Fruit fly (Drosophila melanogaster) whole organism, embryonic: ENCODE data around the gene put.

Source experiments
- BEAF-32 ChIP-seq: fragments of 200-800 bp; sonication (Bioruptor generic); optimal IDR thresholded peaks from 3 replicates; lab custom pipeline; 2017; ENCODE audit warnings: missing biosample characterization, missing genetic modification characterization, mild to moderate bottlenecking, moderate library complexity, missing genetic modification reagents
- CG11093 ChIP-seq: fragments of 200-800 bp; sonication (Bioruptor generic); IDR thresholded peaks from 3 replicates; pipeline ENCODE4 v1.3.6; 2022; ENCODE audit warnings: missing biosample characterization, missing genetic modification characterization
- CG11456 ChIP-seq: fragments of 200-800 bp; sonication (Bioruptor generic); IDR thresholded peaks from 3 replicates; pipeline ENCODE4 v1.3.6; 2022; ENCODE audit warnings: missing biosample characterization, missing genetic modification characterization
- CG11723 ChIP-seq: fragments of 200-800 bp; sonication (Bioruptor generic); optimal IDR thresholded peaks from 2 replicates; lab custom pipeline; 2017; ENCODE audit warnings: missing biosample characterization, mild to moderate bottlenecking, missing genetic modification characterization
- CG12744 ChIP-seq: fragments of 200-800 bp; sonication (Bioruptor generic); optimal IDR thresholded peaks from 2 replicates; lab custom pipeline; 2016; ENCODE audit warnings: missing biosample characterization, missing genetic modification characterization
- CG13424 ChIP-seq: fragments of 200-800 bp; sonication (Bioruptor generic); optimal IDR thresholded peaks from 2 replicates; lab custom pipeline; 2019; ENCODE audit warnings: missing biosample characterization, mild to moderate bottlenecking, missing genetic modification characterization, moderate library complexity
- CG13775 ChIP-seq: fragments of 200-800 bp; sonication (Bioruptor generic); optimal IDR thresholded peaks from 3 replicates; lab custom pipeline; 2017; ENCODE audit warnings: missing biosample characterization, mild to moderate bottlenecking, missing genetic modification characterization
- CG15011 ChIP-seq: fragments of 200-800 bp; sonication (Bioruptor generic); optimal IDR thresholded peaks from 3 replicates; lab custom pipeline; 2018; ENCODE audit warnings: missing biosample characterization, mild to moderate bottlenecking, missing genetic modification characterization
- CG15269 ChIP-seq: fragments of 200-800 bp; sonication (Bioruptor generic); optimal IDR thresholded peaks from 2 replicates; lab custom pipeline; 2018; ENCODE audit warnings: missing biosample characterization, mild to moderate bottlenecking, missing genetic modification characterization, moderate library complexity
- CG1529 ChIP-seq: fragments of 200-800 bp; sonication (Bioruptor generic); optimal IDR thresholded peaks from 3 replicates; lab custom pipeline; 2018; ENCODE audit warnings: missing biosample characterization, missing genetic modification characterization
- CG1603 ChIP-seq: fragments of 200-800 bp; sonication (Bioruptor generic); optimal IDR thresholded peaks from 2 replicates; lab custom pipeline; 2019; ENCODE audit warnings: missing biosample characterization, mild to moderate bottlenecking, missing genetic modification characterization, moderate library complexity
- CG17359 ChIP-seq: fragments of 200-800 bp; sonication (Bioruptor generic); optimal IDR thresholded peaks from 3 replicates; lab custom pipeline; 2018; ENCODE audit warnings: missing biosample characterization, mild to moderate bottlenecking, missing genetic modification characterization, moderate library complexity
- CG18619 ChIP-seq: fragments of 200-800 bp; sonication (Bioruptor generic); optimal IDR thresholded peaks from 3 replicates; lab custom pipeline; 2017; ENCODE audit warnings: missing biosample characterization, mild to moderate bottlenecking, missing genetic modification characterization
- CG2202 ChIP-seq: fragments of 200-800 bp; sonication (Bioruptor generic); optimal IDR thresholded peaks from 2 replicates; lab custom pipeline; 2018; ENCODE audit warnings: missing biosample characterization, mild to moderate bottlenecking, missing genetic modification characterization
- CG2678 ChIP-seq: fragments of 200-800 bp; sonication (Bioruptor generic); optimal IDR thresholded peaks from 3 replicates; lab custom pipeline; 2019; ENCODE audit warnings: missing biosample characterization, mild to moderate bottlenecking, missing genetic modification characterization, moderate library complexity
- CG2712 ChIP-seq: fragments of 200-800 bp; optimal IDR thresholded peaks from 3 replicates; lab custom pipeline; 2019; ENCODE audit warnings: missing biosample characterization, mild to moderate bottlenecking, missing genetic modification characterization, moderate library complexity
- CG3726 ChIP-seq: fragments of 200-800 bp; sonication (Bioruptor generic); IDR thresholded peaks from 3 replicates; pipeline ENCODE4, ENCODE4 v1.3.6; 2022; ENCODE audit warnings: missing biosample characterization, missing genetic modification characterization
- CG42726 ChIP-seq: fragments of 200-800 bp; sonication (Bioruptor generic); IDR thresholded peaks from 2 replicates; pipeline ENCODE4 v1.3.6; 2022; ENCODE audit warnings: missing biosample characterization, missing genetic modification characterization; ENCODE audit not compliant: partially characterized antibody
- CG43689 ChIP-seq: fragments of 200-800 bp; sonication (Bioruptor generic); IDR thresholded peaks from 2 replicates; pipeline ENCODE4 v1.3.6; 2022; ENCODE audit warnings: missing biosample characterization, missing genetic modification characterization
- CG5245 ChIP-seq: fragments of 200-800 bp; sonication (Bioruptor generic); optimal IDR thresholded peaks from 3 replicates; lab custom pipeline; 2016; ENCODE audit warnings: missing biosample characterization, missing genetic modification characterization
- CG6813 ChIP-seq: fragments of 200-800 bp; sonication (Bioruptor generic); optimal IDR thresholded peaks from 2 replicates; lab custom pipeline; 2017; ENCODE audit warnings: missing biosample characterization, missing genetic modification characterization, mild to moderate bottlenecking, moderate library complexity, missing genetic modification reagents
- CG7839 ChIP-seq: fragments of 200-800 bp; sonication (Bioruptor generic); optimal IDR thresholded peaks from 3 replicates; lab custom pipeline; 2018; ENCODE audit warnings: missing biosample characterization, mild to moderate bottlenecking, missing genetic modification characterization, moderate library complexity
- CG8765 ChIP-seq: fragments of 200-800 bp; sonication (Bioruptor generic); IDR thresholded peaks from 2 replicates; pipeline ENCODE4 v1.3.6; 2022; ENCODE audit warnings: missing biosample characterization, missing genetic modification characterization
- CG9437 ChIP-seq: fragments of 200-800 bp; sonication (Bioruptor generic); optimal IDR thresholded peaks from 2 replicates; lab custom pipeline; 2018; ENCODE audit warnings: missing biosample characterization, mild to moderate bottlenecking, missing genetic modification characterization
- Eip74EF ChIP-seq, 2 experiments: fragments of 200-800 bp in 1 of 2; fragments of >200 bp in 1 of 2; sonication (Bioruptor generic) in 1 of 2; optimal IDR thresholded peaks; 2 replicates each; lab custom pipeline; 2017 to 2019; ENCODE audit warnings: missing biosample characterization in 2 of 2, missing genetic modification characterization in 2 of 2, mild to moderate bottlenecking in 1 of 2, moderate library complexity in 1 of 2
- Fer3 ChIP-seq: fragments of 200-800 bp; sonication (Bioruptor generic); optimal IDR thresholded peaks from 2 replicates; lab custom pipeline; 2018; ENCODE audit warnings: missing biosample characterization, mild to moderate bottlenecking, missing genetic modification characterization, moderate library complexity
- HLH54F ChIP-seq: fragments of 200-800 bp; sonication (Bioruptor generic); optimal IDR thresholded peaks from 3 replicates; lab custom pipeline; 2016; ENCODE audit warnings: missing biosample characterization, missing genetic modification characterization
- HLHmδ ChIP-seq: fragments of 200-800 bp; sonication (Bioruptor generic); optimal IDR thresholded peaks from 2 replicates; lab custom pipeline; 2018; ENCODE audit warnings: missing biosample characterization, mild to moderate bottlenecking, missing genetic modification characterization, moderate library complexity
- Hr51 ChIP-seq, 2 experiments: fragments of 200-800 bp; sonication (Bioruptor generic); optimal IDR thresholded peaks; 2 replicates in 1 of 2; 3 replicates in 1 of 2; lab custom pipeline; 2016 to 2018; ENCODE audit warnings: missing biosample characterization in 2 of 2, missing genetic modification characterization in 2 of 2, mild to moderate bottlenecking in 1 of 2, moderate library complexity in 1 of 2
- NfI ChIP-seq: fragments of 200-800 bp; sonication (Bioruptor generic); optimal IDR thresholded peaks from 3 replicates; lab custom pipeline; 2018; ENCODE audit warnings: missing biosample characterization, mild to moderate bottlenecking, missing genetic modification characterization, moderate library complexity
- PHDP ChIP-seq: fragments of 200-800 bp; sonication (Bioruptor generic); optimal IDR thresholded peaks from 3 replicates; lab custom pipeline; 2018; ENCODE audit warnings: missing biosample characterization, mild to moderate bottlenecking, missing genetic modification characterization, moderate library complexity
- Ptx1 ChIP-seq: fragments of 200-800 bp; sonication (Bioruptor generic); IDR thresholded peaks from 2 replicates; pipeline ENCODE4 v1.3.6; 2022; ENCODE audit warnings: missing biosample characterization, missing genetic modification characterization
- Ssrp ChIP-seq: fragments of 200-800 bp; sonication (Bioruptor generic); optimal IDR thresholded peaks from 2 replicates; lab custom pipeline; 2018; ENCODE audit warnings: missing biosample characterization, mild to moderate bottlenecking, missing genetic modification characterization, moderate library complexity
- hkb ChIP-seq, 2 experiments: fragments of 200-800 bp in 1 of 2; fragments of >200 bp in 1 of 2; sonication (Bioruptor generic) in 1 of 2; IDR thresholded peaks in 1 of 2; optimal IDR thresholded peaks in 1 of 2; 2 replicates each; pipeline versions ENCODE4 v1.3.6 to Lab custom; 2017 to 2022; ENCODE audit warnings: missing biosample characterization in 1 of 2, missing genetic modification characterization in 1 of 2
- ind ChIP-seq: fragments of 200-800 bp; sonication (Bioruptor generic); optimal IDR thresholded peaks from 3 replicates; lab custom pipeline; 2016; ENCODE audit warnings: missing biosample characterization, missing genetic modification characterization
- jing ChIP-seq: fragments of 200-800 bp; sonication (Bioruptor generic); optimal IDR thresholded peaks from 2 replicates; lab custom pipeline; 2018; ENCODE audit warnings: missing biosample characterization, mild to moderate bottlenecking, missing genetic modification characterization
- lmd ChIP-seq: fragments of 200-800 bp; sonication (Bioruptor generic); IDR thresholded peaks from 2 replicates; pipeline ENCODE4 v1.3.6; 2022; ENCODE audit warnings: missing biosample characterization, missing genetic modification characterization
- mam ChIP-seq: fragments of 200-800 bp; sonication (Bioruptor generic); optimal IDR thresholded peaks from 3 replicates; lab custom pipeline; 2016; ENCODE audit warnings: missing biosample characterization, missing genetic modification characterization
- onecut ChIP-seq: fragments of 200-800 bp; sonication (Bioruptor generic); IDR thresholded peaks from 2 replicates; pipeline ENCODE4 v1.3.6; 2022; ENCODE audit warnings: missing biosample characterization, missing genetic modification characterization
- row ChIP-seq: fragments of 200-800 bp; sonication (Bioruptor generic); IDR thresholded peaks from 3 replicates; pipeline ENCODE4 v1.3.6; 2022; ENCODE audit warnings: missing biosample characterization, missing genetic modification characterization
- seq ChIP-seq: fragments of 200-800 bp; sonication (Bioruptor generic); IDR thresholded peaks from 2 replicates; pipeline ENCODE4 v1.3.6; 2022; ENCODE audit warnings: missing biosample characterization, missing genetic modification characterization
- so ChIP-seq: fragments of 200-800 bp; sonication (Bioruptor generic); IDR thresholded peaks from 3 replicates; pipeline ENCODE4 v1.3.6; 2022; ENCODE audit warnings: missing biosample characterization, missing genetic modification characterization
- stwl ChIP-seq: fragments of 200-800 bp; sonication (Bioruptor generic); optimal IDR thresholded peaks from 3 replicates; lab custom pipeline; 2018; ENCODE audit warnings: missing biosample characterization, mild to moderate bottlenecking, missing genetic modification characterization, moderate library complexity
- vnd ChIP-seq: fragments of 200-800 bp; sonication (Bioruptor generic); IDR thresholded peaks from 3 replicates; pipeline ENCODE4 v1.3.6; 2022; ENCODE audit warnings: missing biosample characterization, missing genetic modification characterization; ENCODE audit not compliant: partially characterized antibody

The put gene

DNA sequence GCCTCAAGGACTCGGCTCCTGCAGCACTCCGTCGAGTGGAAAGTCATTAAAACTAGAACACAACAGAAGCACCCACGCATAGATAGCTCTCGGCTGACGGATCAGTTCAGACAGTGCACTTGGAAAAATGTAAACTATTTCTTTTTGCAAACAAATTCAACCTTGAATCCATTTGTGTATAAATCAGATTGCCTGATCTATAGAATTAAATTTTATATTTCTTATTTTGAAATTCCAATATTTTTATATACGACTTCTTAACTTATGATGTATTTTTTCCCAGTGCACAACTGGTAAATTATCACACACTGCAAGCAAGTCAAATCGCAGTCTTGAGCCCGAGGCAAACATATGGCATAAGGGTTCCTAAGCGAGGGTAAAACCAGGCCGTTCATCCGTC lies 49.3 kb upstream of the put start (continued):
- TF ChIP-seq CG2678 (tag; lab: Kevin White, UChicago) (peak; percentile 63), CG13424 (tag; lab: Kevin White, UChicago) (peak; percentile 30), so (GFP tag; lab: Robert Waterston, UW) (peak; percentile 75; the same call in 1 of the 3 replicates), HLHmδ (GFP tag; lab: Kevin White, UChicago) (peak; percentile 12), CG7839 (tag; lab: Kevin White, UChicago) (peak; percentile 75), ind (GFP tag; lab: Kevin White, UChicago) (peak; percentile 48), Eip74EF (GFP tag; optimal IDR thresholded peaks at IDR 0.05; lab: Kevin White, UChicago) (peak in 1 of 2 experiments; percentile 0), HLH54F (GFP tag; lab: Kevin White, UChicago) (no peak), PHDP (tag; lab: Kevin White, UChicago) (peak; percentile 10), Ssrp (peak; percentile 67), CG11456 (GFP tag; lab: Robert Waterston, UW) (no peak), CG5245 (GFP tag; lab: Kevin White, UChicago) (peak; percentile 44), CG1529 (GFP tag; lab: Kevin White, UChicago) (peak; percentile 35), CG12744 (peak; percentile 20), vnd (GFP tag; lab: Robert Waterston, UW) (no peak), CG18619 (no peak), NfI (GFP tag; lab: Kevin White, UChicago) (no peak), stwl (peak; percentile 53), hkb (optimal IDR thresholded peaks at IDR 0.05; lab: Kevin White, UChicago) (no peak), hkb (GFP tag; IDR thresholded peaks at IDR 0.05; lab: Robert Waterston, UW) (peak; percentile 69), seq (no peak), CG11723 (peak; percentile 29), CG3726 (GFP tag; lab: Robert Waterston, UW) (0 out of 3 replicates have a peak, but pooled peaks have one; percentile 67), CG13775 (GFP tag; lab: Kevin White, UChicago) (peak; percentile 65), BEAF-32 (GFP tag; lab: Kevin White, UChicago) (no peak), CG2712 (tag; lab: Kevin White, UChicago) (peak; percentile 90), CG15011 (GFP tag; lab: Kevin White, UChicago) (peak; percentile 17), CG43689 (GFP tag; lab: Robert Waterston, UW) (no peak), CG2202 (tag; lab: Kevin White, UChicago) (peak; percentile 36), lmd (GFP tag; lab: Robert Waterston, UW) (peak; percentile 67), CG11093 (GFP tag; lab: Robert Waterston, UW) (peak; percentile 63; the same call in 1 of the 3 replicates), CG17359 (tag; lab: Kevin White, UChicago) (peak; percentile 61), CG42726 (GFP tag; lab: Robert Waterston, UW) (no peak), mam (GFP tag; lab: Kevin White, UChicago) (no peak), Hr51 (GFP tag; optimal IDR thresholded peaks at IDR 0.05; lab: Kevin White, UChicago) (peak; percentile 47 to 48), row (peak; percentile 68), Fer3 (tag; lab: Kevin White, UChicago) (no peak), CG15269 (tag; lab: Kevin White, UChicago) (peak; percentile 31), CG9437 (GFP tag; lab: Kevin White, UChicago) (peak; percentile 18), onecut (peak; percentile 50), Ptx1 (GFP tag; lab: Robert Waterston, UW) (peak; percentile 70), CG8765 (GFP tag; lab: Robert Waterston, UW) (peak; percentile 75), jing (GFP tag; lab: Kevin White, UChicago) (peak; percentile 21), CG1603 (tag; lab: Kevin White, UChicago) (peak; percentile 49), CG6813 (GFP tag; lab: Kevin White, UChicago) (peak; percentile 74)
